Fruit fly (Drosophila melanogaster) whole organism, embryonic: ENCODE results near the gene CG14326.

Experiments used
- Abd-B ChIP-seq: fragments of 200-800 bp; sonication (Bioruptor generic); optimal IDR thresholded peaks from 2 replicates; lab custom pipeline; 2018; ENCODE audit warnings: missing biosample characterization, mild to moderate bottlenecking, missing genetic modification characterization, moderate library complexity
- Asciz ChIP-seq: fragments of 200-800 bp; sonication (Bioruptor generic); optimal IDR thresholded peaks from 2 replicates; lab custom pipeline; 2017; ENCODE audit warnings: missing biosample characterization, mild to moderate bottlenecking, missing genetic modification characterization, missing genetic modification reagents
- Atf3 ChIP-seq: fragments of 200-800 bp; sonication (Bioruptor generic); optimal IDR thresholded peaks from 3 replicates; lab custom pipeline; 2016; ENCODE audit warnings: missing biosample characterization, missing genetic modification characterization
- Bdp1 ChIP-seq: fragments of 200-800 bp; sonication (Bioruptor generic); optimal IDR thresholded peaks from 3 replicates; lab custom pipeline; 2016; ENCODE audit warnings: missing biosample characterization, missing genetic modification characterization
- Blimp-1 ChIP-seq: fragments of 200-800 bp; sonication (Bioruptor generic); optimal IDR thresholded peaks from 3 replicates; lab custom pipeline; 2018; ENCODE audit warnings: missing biosample characterization, missing genetic modification characterization, mild to moderate bottlenecking, moderate library complexity, missing genetic modification reagents
- C15 ChIP-seq: fragments of 200-800 bp; sonication (Bioruptor generic); IDR thresholded peaks from 3 replicates; pipeline ENCODE4 v1.3.6; 2022; ENCODE audit warnings: missing biosample characterization, missing genetic modification characterization
- CG10431 ChIP-seq: fragments of 200-800 bp; sonication (Bioruptor generic); optimal IDR thresholded peaks from 3 replicates; lab custom pipeline; 2018; ENCODE audit warnings: missing biosample characterization, mild to moderate bottlenecking, missing genetic modification characterization
- CG10462 ChIP-seq: fragments of 200-800 bp; sonication (Bioruptor generic); optimal IDR thresholded peaks from 2 replicates; lab custom pipeline; 2016; ENCODE audit warnings: missing biosample characterization, missing genetic modification characterization
- CG11247 ChIP-seq: fragments of 200-800 bp; sonication (Bioruptor generic); IDR thresholded peaks from 2 replicates; pipeline ENCODE4 v1.3.6; 2022; ENCODE audit warnings: missing biosample characterization, missing genetic modification characterization
- CG13624 ChIP-seq: fragments of 200-800 bp; sonication (Bioruptor generic); optimal IDR thresholded peaks from 2 replicates; lab custom pipeline; 2016; ENCODE audit warnings: missing biosample characterization, missing genetic modification characterization
- CG14441 ChIP-seq: fragments of 200-800 bp; sonication (Bioruptor generic); IDR thresholded peaks from 2 replicates; pipeline ENCODE4 v1.3.6; 2022; ENCODE audit warnings: missing biosample characterization, missing genetic modification characterization
- CG18476 ChIP-seq: fragments of 200-800 bp; sonication (Bioruptor generic); optimal IDR thresholded peaks from 2 replicates; lab custom pipeline; 2016; ENCODE audit warnings: missing biosample characterization, mild to moderate bottlenecking, missing genetic modification characterization
- CG2678 ChIP-seq: fragments of 200-800 bp; sonication (Bioruptor generic); optimal IDR thresholded peaks from 3 replicates; lab custom pipeline; 2019; ENCODE audit warnings: missing biosample characterization, mild to moderate bottlenecking, missing genetic modification characterization, moderate library complexity
- CG32772 ChIP-seq: fragments of 200-800 bp; sonication (Bioruptor generic); IDR thresholded peaks from 2 replicates; pipeline ENCODE4 v1.3.6; 2022; ENCODE audit warnings: missing biosample characterization, missing genetic modification characterization
- CG5953 ChIP-seq: fragments of 200-800 bp; sonication (Bioruptor generic); IDR thresholded peaks from 2 replicates; pipeline ENCODE4 v1.3.6; 2022; ENCODE audit warnings: missing biosample characterization, missing genetic modification characterization
- CG8281 ChIP-seq: fragments of 200-800 bp; sonication (Bioruptor generic); optimal IDR thresholded peaks from 2 replicates; lab custom pipeline; 2018; ENCODE audit warnings: missing biosample characterization, mild to moderate bottlenecking, missing genetic modification characterization, moderate library complexity
- CG9437 ChIP-seq: fragments of 200-800 bp; sonication (Bioruptor generic); optimal IDR thresholded peaks from 2 replicates; lab custom pipeline; 2018; ENCODE audit warnings: missing biosample characterization, mild to moderate bottlenecking, missing genetic modification characterization
- CG9727 ChIP-seq: fragments of 200-800 bp; sonication (Bioruptor generic); optimal IDR thresholded peaks from 3 replicates; lab custom pipeline; 2017; ENCODE audit warnings: missing biosample characterization, mild to moderate bottlenecking, missing genetic modification characterization
- D19B ChIP-seq: fragments of 200-800 bp; sonication (Bioruptor generic); optimal IDR thresholded peaks from 2 replicates; lab custom pipeline; 2017; ENCODE audit warnings: missing biosample characterization, mild to moderate bottlenecking, missing genetic modification characterization
- Drgx ChIP-seq: fragments of 200-800 bp; sonication (Bioruptor generic); IDR thresholded peaks from 2 replicates; pipeline ENCODE4 v1.3.6; 2022; ENCODE audit warnings: missing biosample characterization, missing genetic modification characterization
- NC2α ChIP-seq: fragments of 200-800 bp; sonication (Bioruptor generic); optimal IDR thresholded peaks from 2 replicates; lab custom pipeline; 2016; ENCODE audit warnings: missing biosample characterization, missing genetic modification characterization
- Neu2 ChIP-seq: fragments of 200-800 bp; sonication (Bioruptor generic); optimal IDR thresholded peaks from 3 replicates; lab custom pipeline; 2016; ENCODE audit warnings: missing biosample characterization, missing genetic modification characterization, borderline replicate concordance
- Oli ChIP-seq: fragments of 200-800 bp; sonication (Bioruptor generic); optimal IDR thresholded peaks from 2 replicates; lab custom pipeline; 2018; ENCODE audit warnings: missing biosample characterization, mild to moderate bottlenecking, missing genetic modification characterization, moderate library complexity
- Opbp ChIP-seq: fragments of 200-800 bp; sonication (Bioruptor generic); IDR thresholded peaks from 3 replicates; pipeline ENCODE4 v1.3.6; 2022; ENCODE audit warnings: missing biosample characterization, missing genetic modification characterization; ENCODE audit not compliant: partially characterized antibody
- Rx ChIP-seq: fragments of 200-800 bp; sonication (Bioruptor generic); IDR thresholded peaks from 2 replicates; pipeline ENCODE4 v1.3.6; 2022; ENCODE audit warnings: missing biosample characterization, missing genetic modification characterization
- Sox102F ChIP-seq: fragments of 200-800 bp; sonication (Bioruptor generic); optimal IDR thresholded peaks from 2 replicates; lab custom pipeline; 2018; ENCODE audit warnings: missing biosample characterization, mild to moderate bottlenecking, missing genetic modification characterization, moderate library complexity
- Xbp1 ChIP-seq: fragments of 200-800 bp; sonication (Bioruptor generic); optimal IDR thresholded peaks from 3 replicates; lab custom pipeline; 2016; ENCODE audit warnings: missing biosample characterization, mild to moderate bottlenecking, missing genetic modification characterization
- ap ChIP-seq: fragments of 200-800 bp; sonication (Bioruptor generic); IDR thresholded peaks from 2 replicates; pipeline ENCODE4 v1.3.6; 2022; ENCODE audit warnings: missing biosample characterization, missing genetic modification characterization
- crp ChIP-seq, 2 experiments: fragments of 200-800 bp; sonication (Bioruptor generic); optimal IDR thresholded peaks; 2 replicates in 1 of 2; 3 replicates in 1 of 2; lab custom pipeline; 2017; ENCODE audit warnings: missing biosample characterization in 2 of 2, missing genetic modification characterization in 2 of 2, mild to moderate bottlenecking in 1 of 2, moderate library complexity in 1 of 2
- dan ChIP-seq: fragments of 200-800 bp; sonication (Bioruptor generic); IDR thresholded peaks from 2 replicates; pipeline ENCODE4 v1.3.6; 2022; ENCODE audit warnings: missing biosample characterization, missing genetic modification characterization
- dati ChIP-seq: fragments of 200-800 bp; sonication (Bioruptor generic); IDR thresholded peaks from 2 replicates; pipeline ENCODE4 v1.3.6; 2022; ENCODE audit warnings: missing biosample characterization, missing genetic modification characterization
- ems ChIP-seq: fragments of 200-800 bp; sonication (Bioruptor generic); optimal IDR thresholded peaks from 3 replicates; lab custom pipeline; 2016; ENCODE audit warnings: missing biosample characterization, missing genetic modification characterization
- fd64A ChIP-seq: fragments of 200-800 bp; sonication (Bioruptor generic); optimal IDR thresholded peaks from 3 replicates; lab custom pipeline; 2018; ENCODE audit warnings: missing biosample characterization, mild to moderate bottlenecking, missing genetic modification characterization
- gsb-n ChIP-seq: fragments of 200-800 bp; sonication (Bioruptor generic); optimal IDR thresholded peaks from 3 replicates; lab custom pipeline; 2018; ENCODE audit warnings: missing biosample characterization, mild to moderate bottlenecking, missing genetic modification characterization
- jing ChIP-seq: fragments of 200-800 bp; sonication (Bioruptor generic); optimal IDR thresholded peaks from 2 replicates; lab custom pipeline; 2018; ENCODE audit warnings: missing biosample characterization, mild to moderate bottlenecking, missing genetic modification characterization
- nmo ChIP-seq: fragments of 200-800 bp; sonication (Bioruptor generic); optimal IDR thresholded peaks from 2 replicates; lab custom pipeline; 2018; ENCODE audit warnings: missing biosample characterization, mild to moderate bottlenecking, missing genetic modification characterization, moderate library complexity
- psq ChIP-seq: fragments of 200-800 bp; sonication (Bioruptor generic); optimal IDR thresholded peaks from 2 replicates; lab custom pipeline; 2017; ENCODE audit warnings: missing biosample characterization, missing genetic modification characterization
- pum ChIP-seq: fragments of 200-800 bp; sonication (Bioruptor generic); optimal IDR thresholded peaks from 2 replicates; lab custom pipeline; 2016; ENCODE audit warnings: missing biosample characterization, missing genetic modification characterization
- row ChIP-seq: fragments of 200-800 bp; sonication (Bioruptor generic); IDR thresholded peaks from 3 replicates; pipeline ENCODE4 v1.3.6; 2022; ENCODE audit warnings: missing biosample characterization, missing genetic modification characterization
- seq ChIP-seq: fragments of 200-800 bp; sonication (Bioruptor generic); IDR thresholded peaks from 2 replicates; pipeline ENCODE4 v1.3.6; 2022; ENCODE audit warnings: missing biosample characterization, missing genetic modification characterization
- slou ChIP-seq: fragments of 200-800 bp; sonication (Bioruptor generic); optimal IDR thresholded peaks from 3 replicates; lab custom pipeline; 2016; ENCODE audit warnings: missing biosample characterization, missing genetic modification characterization
- stc ChIP-seq: fragments of 200-800 bp; sonication (Bioruptor generic); IDR thresholded peaks from 2 replicates; pipeline ENCODE4 v1.3.6; 2022; ENCODE audit warnings: missing biosample characterization, missing genetic modification characterization
- sug ChIP-seq: fragments of 200-800 bp; optimal IDR thresholded peaks from 2 replicates; lab custom pipeline; 2019; ENCODE audit warnings: missing biosample characterization, mild to moderate bottlenecking, missing genetic modification characterization, moderate library complexity
- tap ChIP-seq: fragments of 200-800 bp; optimal IDR thresholded peaks from 3 replicates; lab custom pipeline; 2019; ENCODE audit warnings: missing biosample characterization, mild to moderate bottlenecking, missing genetic modification characterization, moderate library complexity

Gene CG14326

DNA sequence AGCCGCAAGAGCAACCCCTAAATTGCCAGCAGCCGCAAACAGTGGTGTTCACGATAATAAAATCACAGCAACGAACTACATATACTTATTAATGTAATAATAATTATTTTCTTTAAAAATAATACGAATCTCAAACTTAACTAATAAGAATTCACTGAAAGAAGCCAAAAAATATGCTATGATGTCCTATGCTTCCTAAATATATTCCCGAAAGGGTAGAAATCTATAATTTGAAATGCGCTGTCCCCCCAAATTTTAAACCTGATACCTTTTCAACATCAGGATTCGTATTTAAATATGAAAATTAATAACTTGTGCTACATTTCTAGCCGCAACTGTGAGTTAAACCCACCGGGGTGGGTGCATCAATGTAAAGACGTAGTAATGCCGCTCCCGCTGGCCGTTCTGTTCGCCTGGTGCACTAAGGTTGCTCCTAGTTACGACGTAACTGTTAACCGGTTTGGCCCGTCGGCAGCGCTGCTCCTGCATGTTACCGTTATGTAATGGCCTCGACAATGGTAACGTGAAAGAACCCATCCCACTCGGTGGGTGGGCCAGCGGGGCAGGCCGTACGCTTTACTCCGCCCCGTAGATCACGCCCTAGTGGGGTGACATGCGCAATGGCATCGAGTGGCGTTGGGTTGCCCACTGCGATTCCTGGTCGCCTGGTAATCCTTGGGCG, 14.6 kb upstream of the CG14326 start (continued):
- TF ChIP-seq fd64A (GFP tag; lab: Kevin White, UChicago) = peak; percentile 42
- peak; percentile 18 for TF ChIP-seq psq (GFP tag; lab: Kevin White, UChicago)
- peak; percentile 69 for TF ChIP-seq CG8281
- peak; percentile 89 for TF ChIP-seq Oli
- peak; percentile 92 for TF ChIP-seq nmo (GFP tag; lab: Kevin White, UChicago)
- peak; percentile 92 for TF ChIP-seq CG9437
- TF ChIP-seq seq = peak; percentile 46; the same call in 1 of the 2 replicates
- peak; percentile 66 for TF ChIP-seq CG10431 (GFP tag; lab: Kevin White, UChicago)
- TF ChIP-seq Drgx (GFP tag; lab: Robert Waterston, UW) = no peak
- peak; percentile 46; the same call in 1 of the 3 replicates for TF ChIP-seq Opbp (GFP tag; lab: Robert Waterston, UW)
- TF ChIP-seq CG9727 = peak; percentile 96
- TF ChIP-seq CG5953 (GFP tag; lab: Robert Waterston, UW) = no peak
- TF ChIP-seq ap = peak; percentile 46; the same call in 1 of the 2 replicates
- peak; percentile 76 for TF ChIP-seq Sox102F (GFP tag; lab: Kevin White, UChicago)
- TF ChIP-seq row (GFP tag; lab: Robert Waterston, UW) = peak; percentile 84
- peak; percentile 84 for TF ChIP-seq gsb-n (tag; lab: Kevin White, UChicago)
- TF ChIP-seq Atf3 (GFP tag; lab: Kevin White, UChicago) = no peak
- TF ChIP-seq tap = peak; percentile 76
- TF ChIP-seq slou (GFP tag; lab: Kevin White, UChicago) = peak; percentile 11
- TF ChIP-seq dati = no peak
- TF ChIP-seq CG11247 (GFP tag; lab: Robert Waterston, UW) = no peak
- peak; percentile 64 for TF ChIP-seq CG14441 (GFP tag; lab: Robert Waterston, UW)
- TF ChIP-seq Asciz (GFP tag; lab: Kevin White, UChicago) = peak; percentile 80
- peak; percentile 80 for TF ChIP-seq CG10462 (GFP tag; lab: Kevin White, UChicago)
- TF ChIP-seq ems (GFP tag; lab: Kevin White, UChicago) = peak; percentile 24
- peak; percentile 69 for TF ChIP-seq CG32772
- TF ChIP-seq Abd-B (GFP tag; lab: Kevin White, UChicago) = peak; percentile 73
- peak; percentile 56 for TF ChIP-seq stc (GFP tag; lab: Robert Waterston, UW)
- peak; percentile 53; the same call in 1 of the 2 replicates for TF ChIP-seq dan (GFP tag; lab: Robert Waterston, UW)
- TF ChIP-seq Bdp1 (GFP tag; lab: Kevin White, UChicago) = peak; percentile 33
- TF ChIP-seq Rx = peak; percentile 39; the same call in 1 of the 2 replicates
- TF ChIP-seq pum (GFP tag; lab: Kevin White, UChicago) = peak; percentile 26
- peak; percentile 49 for TF ChIP-seq jing (GFP tag; lab: Kevin White, UChicago)
- TF ChIP-seq CG18476 = peak; percentile 47
- peak; percentile 59 for TF ChIP-seq sug (tag; lab: Kevin White, UChicago)
- peak; percentile 11 for TF ChIP-seq CG13624 (GFP tag; lab: Kevin White, UChicago)
- peak; percentile 78 for TF ChIP-seq Xbp1 (GFP tag; lab: Kevin White, UChicago)
- TF ChIP-seq NC2α (GFP tag; lab: Kevin White, UChicago) = no peak
- TF ChIP-seq CG2678 = peak; percentile 94
- TF ChIP-seq crp (GFP tag; optimal IDR thresholded peaks at IDR 0.05; lab: Kevin White, UChicago) = peak in 1 of 2 experiments; percentile 18
- no peak for TF ChIP-seq C15 (GFP tag; lab: Robert Waterston, UW)
- peak; percentile 70 for TF ChIP-seq D19B (GFP tag; lab: Kevin White, UChicago)
- TF ChIP-seq Neu2 (GFP tag; lab: Kevin White, UChicago) = no peak
- peak; percentile 76 for TF ChIP-seq Blimp-1 (GFP tag; lab: Kevin White, UChicago)
